Worm (Caenorhabditis elegans): ENCODE data around the gene str-247.

- no peak for TF ChIP-seq snpc-4 (tag; optimal IDR thresholded peaks at IDR 0.05)
- TF ChIP-seq alr-1 (tag; optimal IDR thresholded peaks at IDR 0.05; ENCODE audit: borderline replicate concordance) = no peak
- TF ChIP-seq lsy-2 (tag; optimal IDR thresholded peaks at IDR 0.05) = no peak
- TF ChIP-seq unc-86 (tag; optimal IDR thresholded peaks at IDR 0.05) = no peak
- TF ChIP-seq pag-3 (tag; optimal IDR thresholded peaks at IDR 0.05; ENCODE audit: borderline replicate concordance, insufficient read depth) = no peak
- TF ChIP-seq egl-27 (tag; optimal IDR thresholded peaks at IDR 0.05) = no peak
- TF ChIP-seq nhr-11 (tag; optimal IDR thresholded peaks at IDR 0.05) = no peak
- no peak for TF ChIP-seq mdl-1 (tag; optimal IDR thresholded peaks at IDR 0.05)
Observed at ce11 chrV:3921635-3922034, 32.2 kb upstream of the str-247 start, which contains the start of gene srx-65.

Measured in whole organism, L1 larva.